Fruit fly (Drosophila melanogaster) whole organism, larva: ENCODE measurements around the gene CG14160.

Source experiments
- noc ChIP-seq: fragments of 200-800 bp; sonication (Bioruptor generic); optimal IDR thresholded peaks from 3 replicates; lab custom pipeline; 2019; ENCODE audit warnings: missing biosample characterization, mild to moderate bottlenecking, missing genetic modification characterization, moderate library complexity

CG14160 gene

DNA sequence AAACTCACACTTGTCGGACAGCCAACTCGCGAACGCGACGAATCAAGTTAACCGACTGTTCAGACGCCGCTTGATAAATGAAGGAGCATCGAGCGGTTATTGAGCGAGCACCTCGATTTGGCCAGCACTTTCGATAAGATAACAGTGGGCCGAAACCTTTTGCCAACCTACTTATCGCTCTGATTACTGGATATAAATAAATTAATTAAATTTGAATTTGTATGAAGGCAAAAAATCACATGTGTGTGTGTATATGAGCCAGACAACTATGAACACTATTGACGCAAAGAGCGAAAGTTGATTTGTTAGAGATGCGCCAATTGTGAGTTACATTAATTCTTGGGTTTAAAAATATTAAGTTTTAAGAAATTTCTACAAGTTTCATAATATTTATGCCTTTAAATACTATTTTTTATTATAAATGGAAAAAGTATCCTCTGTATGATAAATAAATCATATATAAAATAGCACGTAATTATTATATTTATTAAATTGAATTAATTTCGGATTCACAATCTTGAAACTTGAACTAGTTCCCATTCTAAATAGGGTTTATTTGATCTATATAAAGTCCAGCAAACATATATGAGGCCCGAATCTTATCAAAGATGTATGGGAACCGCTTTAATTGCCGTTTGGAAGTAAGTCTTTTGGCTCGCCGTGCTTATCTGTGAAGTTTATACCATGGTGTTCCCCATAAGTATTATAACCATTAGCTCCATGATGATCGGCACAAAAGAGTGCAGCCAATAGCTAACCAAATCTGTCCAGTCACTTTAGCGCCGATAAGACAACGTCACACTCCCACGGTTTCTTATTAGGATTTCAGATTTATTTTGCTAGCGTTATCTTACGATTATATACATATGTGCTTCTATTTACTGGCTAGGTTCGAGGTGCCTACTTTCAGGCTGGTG, at the start of gene CG14160:
CG14160 (minus strand) TSS at position 51 of the 917 bp plus-strand sequence.
- peak; percentile 68 for TF ChIP-seq noc (tag; lab: Kevin White, UChicago)

DNA sequence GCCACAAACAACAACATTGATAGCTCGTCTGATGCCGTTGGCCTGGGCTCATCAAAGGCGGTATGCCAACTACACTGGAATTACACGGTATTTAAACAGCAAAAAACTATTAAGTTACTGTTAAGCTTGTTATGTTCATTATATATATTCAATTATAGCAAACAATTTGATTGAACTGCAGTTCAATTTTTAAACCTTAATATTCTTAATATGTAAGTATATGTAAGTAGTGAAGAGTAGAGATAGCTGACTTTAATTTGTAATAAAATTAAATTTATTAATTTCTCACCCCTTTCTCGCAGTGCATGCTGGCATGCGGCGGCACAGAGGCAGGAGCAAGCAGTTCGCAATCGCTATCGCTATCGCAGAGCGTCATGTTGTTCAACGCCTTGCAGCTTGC, 21.2 kb upstream of the CG14160 start:
- TF ChIP-seq noc (tag; lab: Kevin White, UChicago): no peak

DNA sequence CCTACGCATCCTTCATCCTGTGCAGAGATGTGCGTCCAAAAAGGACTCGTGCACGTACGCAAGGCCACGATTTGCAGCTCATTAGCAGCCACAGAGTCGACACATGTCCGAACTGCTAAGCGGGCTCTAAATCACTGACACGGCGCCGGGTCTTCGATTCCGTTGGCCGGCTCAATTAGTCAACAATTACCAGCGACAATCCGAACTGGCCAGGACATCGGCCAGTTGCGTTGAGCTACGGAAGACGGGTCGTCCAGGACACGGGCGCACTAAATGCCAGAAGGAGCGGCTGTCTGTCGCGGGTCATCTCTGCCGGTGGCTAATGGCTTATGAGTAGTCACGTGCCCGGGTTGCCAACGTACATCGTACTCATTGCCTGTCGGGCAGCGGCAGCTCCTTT, 16.6 kb upstream of the CG14160 start:
- no peak for TF ChIP-seq noc (tag; lab: Kevin White, UChicago)

dm6 chr3L:10100781-10101180, 11.6 kb upstream of the CG14160 start, which contains the start of gene CG42826:
Gene CG42826, minus strand, starts transcription at chr3L:10100881.
- no peak for TF ChIP-seq noc (tag; lab: Kevin White, UChicago)

dm6 chr3L:10098015-10098414, 8.8 kb upstream of the CG14160 start, which contains the start of gene Srg2:
Gene Srg2, minus strand, starts transcription at chr3L:10098115.
- TF ChIP-seq noc (tag; lab: Kevin White, UChicago): no peak

- no peak for TF ChIP-seq noc (tag; lab: Kevin White, UChicago)
Observed at dm6 chr3L:10094722-10095121, 5.5 kb upstream of the CG14160 start, which contains the start of gene CG32054. Gene CG32054, minus strand, starts transcription at chr3L:10094738.

DNA sequence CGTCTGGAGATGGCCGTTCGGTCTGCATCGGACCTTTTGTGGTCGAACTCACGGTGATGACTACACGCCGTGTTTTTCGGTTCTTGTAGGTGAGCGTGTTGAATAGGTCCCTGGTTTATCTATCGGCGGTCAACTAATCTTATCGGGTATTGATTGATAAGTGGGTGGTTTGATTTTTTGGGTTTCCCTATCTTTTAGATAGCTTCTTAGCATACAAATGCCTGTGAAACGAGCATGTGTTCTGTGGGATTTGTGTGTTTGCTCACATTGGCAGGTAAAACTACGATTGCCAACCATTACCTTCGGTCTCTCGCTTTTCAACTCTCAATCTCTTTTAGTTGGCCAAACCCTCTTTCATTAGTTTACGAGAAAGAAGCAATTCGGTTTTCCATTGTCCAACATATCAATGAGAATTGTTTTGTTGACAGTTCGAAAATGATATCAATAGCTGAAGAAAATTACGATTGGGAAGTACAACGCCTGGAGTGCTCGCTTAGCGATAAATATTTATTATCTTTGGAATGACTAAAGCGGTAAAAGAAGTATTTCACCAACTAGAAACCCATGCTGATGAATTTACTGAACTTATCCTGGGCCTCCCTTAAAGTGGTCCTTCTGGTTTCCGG, 3.2 kb upstream of the CG14160 start, which contains the start of gene CG32053:
CG32053 (minus strand) TSS at position 69 of the 626 bp plus-strand sequence.
- no peak for TF ChIP-seq noc (tag; lab: Kevin White, UChicago)

DNA sequence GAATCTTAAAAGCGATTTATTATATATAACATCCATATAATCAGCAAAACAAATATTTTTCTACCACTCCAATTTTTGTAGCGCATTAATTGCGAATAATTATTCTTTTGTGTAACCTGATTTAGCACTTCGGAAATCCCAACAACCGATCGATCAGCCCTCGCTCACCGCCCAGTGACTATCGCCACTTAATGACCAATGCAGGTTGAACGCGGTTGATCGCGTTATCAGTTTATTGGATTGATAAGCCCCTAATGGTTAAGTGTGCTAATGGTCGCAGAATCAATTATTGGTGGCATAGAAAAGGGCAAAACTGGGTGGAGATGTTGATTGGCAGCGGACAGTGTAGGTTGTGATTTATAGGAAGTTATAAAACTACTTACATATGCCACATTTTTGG, 785 bp downstream of the CG14160 start:
- TF ChIP-seq noc (tag; lab: Kevin White, UChicago): no peak

dm6 chr3L:10078551-10078950, 10.6 kb downstream of the CG14160 start:
- no peak for TF ChIP-seq noc (tag; lab: Kevin White, UChicago)

- no peak for TF ChIP-seq noc (tag; lab: Kevin White, UChicago)
Observed at dm6 chr3L:10052586-10052985, 36.6 kb downstream of the CG14160 start.
